Fruit fly (Drosophila melanogaster) S2 (cell line): Measurements from ENCODE around the gene Oatp33Ea.

Experiments
- CG8478 ChIP-seq: fragments of >200 bp; optimal IDR thresholded peaks from 2 replicates; lab custom pipeline; 2018
- CTCF ChIP-seq, 2 experiments: fragments of >200 bp; optimal IDR thresholded peaks; 2 replicates each; lab custom pipeline; 2018

DNA sequence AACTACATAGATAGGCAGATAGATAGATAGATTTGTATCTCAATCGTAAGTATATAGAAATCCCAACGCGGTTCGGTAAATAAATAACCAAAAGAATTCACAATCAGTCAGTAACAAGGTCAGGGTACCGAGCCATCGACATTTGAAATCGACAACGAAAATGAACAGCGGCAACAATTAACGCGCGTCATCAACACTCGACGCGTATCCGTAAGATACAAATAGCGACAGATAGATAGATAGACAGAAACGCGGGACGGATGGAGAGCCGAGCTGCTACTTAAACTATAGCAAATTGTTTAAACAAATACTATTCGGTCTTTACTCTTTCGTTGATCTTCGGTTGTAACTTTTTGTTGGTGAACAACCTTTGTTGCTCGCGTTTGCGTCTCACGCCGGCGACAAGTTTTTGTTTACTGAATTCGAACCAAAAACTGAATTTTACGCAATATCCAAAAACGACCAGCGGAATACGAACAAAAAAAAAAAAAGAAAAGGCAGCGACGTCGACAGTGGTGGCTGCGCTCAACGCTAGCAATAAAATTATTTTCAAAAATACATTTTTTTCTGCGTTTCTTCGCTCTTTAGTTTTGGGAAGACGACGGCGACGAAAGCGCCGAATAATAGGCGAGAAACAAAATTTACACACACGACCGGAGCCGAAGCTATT lies 47.5 kb upstream of the Oatp33Ea start:
- no peak for TF ChIP-seq CTCF (optimal IDR thresholded peaks at IDR 0.05; lab: Kevin White, UChicago)
- no peak for TF ChIP-seq CG8478 (lab: Kevin White, UChicago)
